Worm (Caenorhabditis elegans) whole organism, L2 larva: ENCODE measurements around the gene R05H5.7.
A peak's percentile ranks its signal among the peaks of the same experiment; 100 is the strongest.

Source experiments
- alr-1 ChIP-seq: fragments of 150-350 bp; optimal IDR thresholded peaks from 2 replicates; lab custom pipeline; 2014; ENCODE audit warnings: missing biosample characterization, missing genetic modification characterization
- aly-2 ChIP-seq: fragments of 150-350 bp; optimal IDR thresholded peaks from 2 replicates; lab custom pipeline; 2014; ENCODE audit warnings: missing biosample characterization, missing genetic modification characterization
- ama-1 ChIP-seq: fragments of 150-350 bp; optimal IDR thresholded peaks from 2 replicates; lab custom pipeline; 2018; ENCODE audit warnings: inconsistent platforms
- ceh-16 ChIP-seq: fragments of 150-350 bp; optimal IDR thresholded peaks from 2 replicates; lab custom pipeline; 2014; ENCODE audit warnings: missing biosample characterization, missing genetic modification characterization
- ceh-82 ChIP-seq: fragments of 150-350 bp; optimal IDR thresholded peaks from 2 replicates; lab custom pipeline; 2014; ENCODE audit warnings: missing biosample characterization, missing genetic modification characterization
- crh-2 ChIP-seq: sonication (generic microtip); optimal IDR thresholded peaks from 2 replicates; lab custom pipeline; 2017; ENCODE audit warnings: missing biosample characterization, missing genetic modification characterization
- dmd-4 ChIP-seq: sonication (generic microtip); optimal IDR thresholded peaks from 2 replicates; lab custom pipeline; 2017; ENCODE audit warnings: missing biosample characterization, missing genetic modification characterization
- elt-3 ChIP-seq: sonication (generic microtip); optimal IDR thresholded peaks from 2 replicates; lab custom pipeline; 2017; ENCODE audit warnings: missing biosample characterization, missing genetic modification characterization
- fos-1 ChIP-seq: fragments of 150-350 bp; optimal IDR thresholded peaks from 2 replicates; lab custom pipeline; 2014; ENCODE audit warnings: missing biosample characterization, missing genetic modification characterization
- gmeb-1 ChIP-seq: fragments of 150-350 bp; optimal IDR thresholded peaks from 2 replicates; lab custom pipeline; 2014; ENCODE audit warnings: missing biosample characterization, missing genetic modification characterization
- lin-11 ChIP-seq: fragments of 150-350 bp; sonication (generic microtip); optimal IDR thresholded peaks from 2 replicates; lab custom pipeline; 2014; ENCODE audit warnings: missing biosample characterization, missing genetic modification characterization, inconsistent platforms, mixed read lengths
- lin-39 ChIP-seq: fragments of 150-350 bp; optimal IDR thresholded peaks from 2 replicates; lab custom pipeline; 2014; ENCODE audit warnings: missing biosample characterization, missing genetic modification reagents, missing genetic modification characterization
- lsy-2 ChIP-seq, 2 experiments: fragments of 150-350 bp in 1 of 2; sonication (generic microtip) in 1 of 2; optimal IDR thresholded peaks; 2 replicates each; lab custom pipeline; 2014 to 2017; ENCODE audit warnings: missing biosample characterization in 2 of 2, missing genetic modification characterization in 2 of 2
- mab-5 ChIP-seq: fragments of 150-350 bp; optimal IDR thresholded peaks from 2 replicates; lab custom pipeline; 2014; ENCODE audit warnings: missing biosample characterization, missing genetic modification characterization
- mdl-1 ChIP-seq, 2 experiments: fragments of 150-350 bp in 1 of 2; sonication (generic microtip) in 1 of 2; optimal IDR thresholded peaks; 2 replicates each; lab custom pipeline; 2017; ENCODE audit warnings: missing biosample characterization in 2 of 2, missing genetic modification characterization in 2 of 2
- nhr-10 ChIP-seq: sonication (generic microtip); optimal IDR thresholded peaks from 2 replicates; lab custom pipeline; 2017; ENCODE audit warnings: missing biosample characterization, missing genetic modification characterization
- nhr-11 ChIP-seq: fragments of 150-350 bp; optimal IDR thresholded peaks from 2 replicates; lab custom pipeline; 2014; ENCODE audit warnings: missing biosample characterization, missing genetic modification characterization
- nhr-12 ChIP-seq: fragments of 150-350 bp; optimal IDR thresholded peaks from 2 replicates; lab custom pipeline; 2014; ENCODE audit warnings: missing biosample characterization, missing genetic modification characterization
- nhr-21 ChIP-seq: fragments of 150-350 bp; optimal IDR thresholded peaks from 2 replicates; lab custom pipeline; 2014; ENCODE audit warnings: missing biosample characterization, missing genetic modification characterization
- nhr-23 ChIP-seq: fragments of 150-350 bp; optimal IDR thresholded peaks from 2 replicates; lab custom pipeline; 2014; ENCODE audit warnings: missing biosample characterization, missing genetic modification reagents, missing genetic modification characterization
- nhr-237 ChIP-seq: fragments of 150-350 bp; optimal IDR thresholded peaks from 2 replicates; lab custom pipeline; 2014; ENCODE audit warnings: missing biosample characterization, missing genetic modification characterization
- nhr-25 ChIP-seq: fragments of 150-350 bp; sonication (generic microtip); optimal IDR thresholded peaks from 3 replicates; lab custom pipeline; 2014; ENCODE audit warnings: missing biosample characterization, missing genetic modification characterization
- nhr-6 ChIP-seq: fragments of 150-350 bp; optimal IDR thresholded peaks from 2 replicates; lab custom pipeline; 2014; ENCODE audit warnings: missing biosample characterization, missing genetic modification characterization
- nhr-77 ChIP-seq: fragments of 150-350 bp; optimal IDR thresholded peaks from 2 replicates; lab custom pipeline; 2014; ENCODE audit warnings: missing biosample characterization, missing genetic modification characterization
- peb-1 ChIP-seq: fragments of 150-350 bp; optimal IDR thresholded peaks from 2 replicates; lab custom pipeline; 2014; ENCODE audit warnings: missing biosample characterization, missing genetic modification characterization
- skn-1 ChIP-seq: sonication (generic microtip); optimal IDR thresholded peaks from 2 replicates; lab custom pipeline; 2017; ENCODE audit warnings: missing biosample characterization, missing genetic modification characterization
- sma-3 ChIP-seq: sonication (generic microtip); optimal IDR thresholded peaks from 2 replicates; lab custom pipeline; 2016; ENCODE audit warnings: missing genetic modification reagents, missing genetic modification characterization, missing compliant biosample characterization
- sma-9 ChIP-seq, 2 experiments: fragments of 150-350 bp in 1 of 2; sonication (generic microtip) in 1 of 2; optimal IDR thresholded peaks; 2 replicates each; lab custom pipeline; 2014 to 2016; ENCODE audit warnings: missing genetic modification characterization in 2 of 2, mild to moderate bottlenecking in 1 of 2, missing biosample characterization in 1 of 2, missing compliant biosample characterization in 1 of 2, missing genetic modification reagents in 1 of 2, moderate library complexity in 1 of 2
- unc-39 ChIP-seq: fragments of 150-350 bp; optimal IDR thresholded peaks from 2 replicates; lab custom pipeline; 2014; ENCODE audit warnings: missing biosample characterization, missing genetic modification characterization
- unc-62 ChIP-seq: fragments of 150-350 bp; optimal IDR thresholded peaks from 2 replicates; lab custom pipeline; 2014; ENCODE audit warnings: missing biosample characterization, missing genetic modification reagents, missing genetic modification characterization
- zag-1 ChIP-seq: fragments of 150-350 bp; optimal IDR thresholded peaks from 2 replicates; lab custom pipeline; 2014; ENCODE audit warnings: missing biosample characterization, missing genetic modification characterization
- ztf-1 ChIP-seq: fragments of 200-800 bp; sonication (Bioruptor generic); conservative IDR thresholded peaks from 2 replicates; pipeline ENCODE4 v1.3.6; 2022; ENCODE audit warnings: missing genetic modification characterization, missing compliant biosample characterization
- ztf-11 ChIP-seq: sonication (generic microtip); optimal IDR thresholded peaks from 2 replicates; lab custom pipeline; 2017; ENCODE audit warnings: missing biosample characterization, missing genetic modification characterization
- ztf-4 ChIP-seq: fragments of 150-350 bp; optimal IDR thresholded peaks from 2 replicates; lab custom pipeline; 2014; ENCODE audit warnings: missing biosample characterization, missing genetic modification characterization

Gene R05H5.7

ce11 chrII:10192207-10192606, at the start of gene R05H5.7:
TSS of gene R05H5.7 (plus strand) at chrII:10192507.
- no peak for TF ChIP-seq nhr-21 (tag; lab: Kevin White, UChicago)
- TF ChIP-seq nhr-23 (tag; lab: Kevin White, UChicago), result no peak
- TF ChIP-seq crh-2 (tag; lab: Kevin White, UChicago), result no peak
- no peak for TF ChIP-seq lin-39 (tag; lab: Kevin White, UChicago)
- TF ChIP-seq aly-2 (tag; lab: Kevin White, UChicago), result no peak
- TF ChIP-seq lsy-2 (tag; optimal IDR thresholded peaks at IDR 0.05; lab: Kevin White, UChicago), result no peak
- no peak for TF ChIP-seq ceh-16 (tag; lab: Kevin White, UChicago)
- TF ChIP-seq mab-5 (tag; lab: Kevin White, UChicago), result no peak
- no peak for TF ChIP-seq sma-3 (GFP tag; lab: Kevin White, UChicago)
- TF ChIP-seq ama-1 (lab: Kevin White, UChicago), result no peak
- TF ChIP-seq nhr-237, result no peak
- no peak for TF ChIP-seq nhr-25
- TF ChIP-seq peb-1 (tag; lab: Kevin White, UChicago), result no peak
- TF ChIP-seq gmeb-1 (tag; lab: Kevin White, UChicago), result no peak
- TF ChIP-seq elt-3, result no peak

ce11 chrII:10144092-10144491, 48.2 kb upstream of the R05H5.7 start, which contains the start of gene F27E5.3:
TSS of gene F27E5.3 (minus strand) at chrII:10144192.
- no peak for TF ChIP-seq mdl-1 (tag; optimal IDR thresholded peaks at IDR 0.05; lab: Kevin White, UChicago)
- TF ChIP-seq ceh-82 (tag; lab: Kevin White, UChicago), result no peak
- no peak for TF ChIP-seq nhr-12 (tag; lab: Kevin White, UChicago)
- no peak for TF ChIP-seq mab-5 (tag; lab: Kevin White, UChicago)
- no peak for TF ChIP-seq nhr-21 (tag; lab: Kevin White, UChicago)
- no peak for TF ChIP-seq ceh-16 (tag; lab: Kevin White, UChicago)
- TF ChIP-seq nhr-25, result no peak
- no peak for TF ChIP-seq nhr-23 (tag; lab: Kevin White, UChicago)
- no peak for TF ChIP-seq ama-1 (lab: Kevin White, UChicago)
- TF ChIP-seq nhr-77 (tag; lab: Kevin White, UChicago), result no peak
- TF ChIP-seq ztf-1 (GFP tag; lab: Robert Waterston, UW), result no peak
- TF ChIP-seq skn-1 (tag; lab: Kevin White, UChicago), result no peak
- TF ChIP-seq, all 48 proteins: peak for 0

- TF ChIP-seq dmd-4, result no peak
- TF ChIP-seq nhr-6 (tag; lab: Kevin White, UChicago), result no peak
- TF ChIP-seq ztf-4, result no peak
- TF ChIP-seq fos-1 (tag; lab: Kevin White, UChicago), result no peak
- no peak for TF ChIP-seq nhr-21 (tag; lab: Kevin White, UChicago)
- TF ChIP-seq lin-11, result no peak
- TF ChIP-seq lsy-2 (tag; optimal IDR thresholded peaks at IDR 0.05; lab: Kevin White, UChicago), result no peak
- no peak for TF ChIP-seq nhr-77 (tag; lab: Kevin White, UChicago)
- no peak for TF ChIP-seq ztf-1 (GFP tag; lab: Robert Waterston, UW)
Measured at ce11 chrII:10146488-10146887, 45.8 kb upstream of the R05H5.7 start, which contains the start of gene pax-3. TSS of gene pax-3 (plus strand) at chrII:10146570.

ce11 chrII:10147502-10147901, 44.8 kb upstream of the R05H5.7 start:
- TF ChIP-seq ceh-82 (tag; lab: Kevin White, UChicago) (no peak), alr-1 (tag; lab: Kevin White, UChicago) (no peak), ama-1 (lab: Kevin White, UChicago) (no peak), zag-1 (tag; lab: Kevin White, UChicago) (no peak), ceh-16 (tag; lab: Kevin White, UChicago) (no peak)

- TF ChIP-seq crh-2 (tag; lab: Kevin White, UChicago), result no peak
- no peak for TF ChIP-seq ztf-11 (tag; lab: Kevin White, UChicago)
Measured at ce11 chrII:10155106-10155505, 37.2 kb upstream of the R05H5.7 start, which contains the start of gene nlp-63. TSS of gene nlp-63 (plus strand) at chrII:10155406.

ce11 chrII:10162785-10163184, 29.5 kb upstream of the R05H5.7 start:
- TF ChIP-seq ztf-1 (GFP tag; lab: Robert Waterston, UW) (0 out of 2 replicates have a peak, but pooled peaks have one; percentile 69), unc-62 (GFP tag; lab: Kevin White, UChicago) (no peak)

ce11 chrII:10164137-10164536, 28.2 kb upstream of the R05H5.7 start:
- TF ChIP-seq lin-39 (tag; lab: Kevin White, UChicago) (no peak), unc-39 (tag; lab: Kevin White, UChicago) (no peak), alr-1 (tag; lab: Kevin White, UChicago) (no peak), nhr-23 (tag; lab: Kevin White, UChicago) (no peak), nhr-11 (tag; lab: Kevin White, UChicago) (no peak), ztf-11 (tag; lab: Kevin White, UChicago) (no peak), ztf-4 (no peak), nhr-10 (tag; lab: Kevin White, UChicago) (no peak), nhr-12 (tag; lab: Kevin White, UChicago) (no peak), ztf-1 (GFP tag; lab: Robert Waterston, UW) (no peak), sma-9 (GFP tag; optimal IDR thresholded peaks at IDR 0.05; lab: Kevin White, UChicago) (no peak), sma-9 (tag; optimal IDR thresholded peaks at IDR 0.05; lab: Kevin White, UChicago) (no peak), dmd-4 (no peak)
